Worm (Caenorhabditis elegans) whole organism, L2 larva: ENCODE measurements around the gene ntp-1.

ENCODE experiments used
- R02D3.7 ChIP-seq: fragments of 150-350 bp; optimal IDR thresholded peaks from 2 replicates; lab custom pipeline; 2014; ENCODE audit warnings: missing biosample characterization, missing genetic modification characterization
- aly-2 ChIP-seq: fragments of 150-350 bp; optimal IDR thresholded peaks from 2 replicates; lab custom pipeline; 2014; ENCODE audit warnings: missing biosample characterization, missing genetic modification characterization
- blmp-1 ChIP-seq: sonication (generic microtip); optimal IDR thresholded peaks from 2 replicates; lab custom pipeline; 2017; ENCODE audit warnings: missing genetic modification characterization, mild to moderate bottlenecking, missing compliant biosample characterization, antibody characterized with exemption, moderate library complexity; ENCODE audit not compliant: insufficient read depth
- ceh-82 ChIP-seq: fragments of 150-350 bp; optimal IDR thresholded peaks from 2 replicates; lab custom pipeline; 2014; ENCODE audit warnings: missing biosample characterization, missing genetic modification characterization
- elt-3 ChIP-seq: sonication (generic microtip); optimal IDR thresholded peaks from 2 replicates; lab custom pipeline; 2017; ENCODE audit warnings: missing biosample characterization, missing genetic modification characterization
- lin-39 ChIP-seq: fragments of 150-350 bp; optimal IDR thresholded peaks from 2 replicates; lab custom pipeline; 2014; ENCODE audit warnings: missing biosample characterization, missing genetic modification reagents, missing genetic modification characterization
- lsy-2 ChIP-seq, 2 experiments: fragments of 150-350 bp in 1 of 2; sonication (generic microtip) in 1 of 2; optimal IDR thresholded peaks; 2 replicates each; lab custom pipeline; 2014 to 2017; ENCODE audit warnings: missing biosample characterization in 2 of 2, missing genetic modification characterization in 2 of 2
- nhr-11 ChIP-seq: fragments of 150-350 bp; optimal IDR thresholded peaks from 2 replicates; lab custom pipeline; 2014; ENCODE audit warnings: missing biosample characterization, missing genetic modification characterization
- nhr-23 ChIP-seq: fragments of 150-350 bp; optimal IDR thresholded peaks from 2 replicates; lab custom pipeline; 2014; ENCODE audit warnings: missing biosample characterization, missing genetic modification reagents, missing genetic modification characterization
- nhr-77 ChIP-seq: fragments of 150-350 bp; optimal IDR thresholded peaks from 2 replicates; lab custom pipeline; 2014; ENCODE audit warnings: missing biosample characterization, missing genetic modification characterization
- sem-4 ChIP-seq: fragments of 150-350 bp; optimal IDR thresholded peaks from 2 replicates; lab custom pipeline; 2014; ENCODE audit warnings: missing biosample characterization, missing genetic modification reagents, missing genetic modification characterization
- snpc-4 ChIP-seq: fragments of 150-350 bp; optimal IDR thresholded peaks from 2 replicates; lab custom pipeline; 2014; ENCODE audit warnings: missing biosample characterization, missing genetic modification characterization
- unc-39 ChIP-seq: fragments of 150-350 bp; optimal IDR thresholded peaks from 2 replicates; lab custom pipeline; 2014; ENCODE audit warnings: missing biosample characterization, missing genetic modification characterization
- unc-62 ChIP-seq: fragments of 150-350 bp; optimal IDR thresholded peaks from 2 replicates; lab custom pipeline; 2014; ENCODE audit warnings: missing biosample characterization, missing genetic modification reagents, missing genetic modification characterization

ce11 chrIV:7816402-7817102 lies 21.9 kb upstream of the ntp-1 start:
- TF ChIP-seq ceh-82 (tag; lab: Kevin White, UChicago) = no peak
- no peak for TF ChIP-seq elt-3 (tag; lab: Kevin White, UChicago)
- no peak for TF ChIP-seq aly-2
- TF ChIP-seq unc-39 = no peak
- no peak for TF ChIP-seq R02D3.7 (tag; lab: Kevin White, UChicago)
- no peak for TF ChIP-seq lin-39
- peak in 1 of 2 experiments; percentile 56 for TF ChIP-seq lsy-2 (tag; optimal IDR thresholded peaks at IDR 0.05; lab: Kevin White, UChicago)
- TF ChIP-seq snpc-4 (tag; lab: Kevin White, UChicago) = no peak
- no peak for TF ChIP-seq nhr-11 (tag; lab: Kevin White, UChicago)
- TF ChIP-seq sem-4 (tag; lab: Kevin White, UChicago) = no peak
- TF ChIP-seq nhr-23 (tag; lab: Kevin White, UChicago) = no peak
- no peak for TF ChIP-seq nhr-77 (tag; lab: Kevin White, UChicago)
- TF ChIP-seq unc-62 (GFP tag; lab: Kevin White, UChicago) = no peak
- TF ChIP-seq blmp-1 (tag; lab: Kevin White, UChicago) = no peak
